ENCODE assay signal across 1 worm cellular context in genomic region chrIV:14506995-14507394, ce11.
TF ChIP-seq lines count a peak whose summit lies in the region.

No protein-coding gene starts in this region.

TF ChIP-seq in whole organism, L1 larva, 84 proteins besides CTCF, POLR2A, EP300 and RAD21 (continued from another document):
- TF ChIP-seq efl-1 (optimal IDR thresholded peaks at IDR 0.05; lab: Kevin White, UChicago), result no peak
- TF ChIP-seq efl-1 (GFP tag; optimal IDR thresholded peaks at IDR 0.05 in 1 of 2; lab: Kevin White, UChicago), result peak in 1 of 2 experiments; percentile 75
- TF ChIP-seq nhr-90 (tag; optimal IDR thresholded peaks at IDR 0.05; lab: Kevin White, UChicago; ENCODE audit: poor library complexity), result no peak
- no peak for TF ChIP-seq ets-5 (GFP tag; IDR thresholded peaks at IDR 0.05; lab: Robert Waterston, UW)
- no peak for TF ChIP-seq C34B4.2 (tag; optimal IDR thresholded peaks at IDR 0.05; lab: Kevin White, UChicago)
- TF ChIP-seq efl-3 (GFP tag; optimal IDR thresholded peaks at IDR 0.05; lab: Kevin White, UChicago), result no peak
- TF ChIP-seq ztf-4 (tag; optimal IDR thresholded peaks at IDR 0.05; lab: Kevin White, UChicago), result no peak
- peak; percentile 31 for TF ChIP-seq dsc-1 (tag; optimal IDR thresholded peaks at IDR 0.05; lab: Kevin White, UChicago)
- TF ChIP-seq unc-86 (tag; optimal IDR thresholded peaks at IDR 0.05; lab: Kevin White, UChicago), result no peak
- TF ChIP-seq nhr-85 (tag; lab: Kevin White, UChicago), result no peak
- TF ChIP-seq grh-1 (GFP tag; IDR thresholded peaks at IDR 0.05; lab: Robert Waterston, UW), result no peak
- no peak for TF ChIP-seq hlh-17 (GFP tag; optimal IDR thresholded peaks at IDR 0.05; lab: Kevin White, UChicago; ENCODE audit: borderline replicate concordance)
- no peak for TF ChIP-seq egl-13 (tag; optimal IDR thresholded peaks at IDR 0.05; lab: Kevin White, UChicago)
- TF ChIP-seq elt-2 (tag; optimal IDR thresholded peaks at IDR 0.05; lab: Kevin White, UChicago), result no peak
- TF ChIP-seq nhr-47 (tag; optimal IDR thresholded peaks at IDR 0.05; lab: Kevin White, UChicago), result no peak
- TF ChIP-seq lsy-2 (tag; optimal IDR thresholded peaks at IDR 0.05; lab: Kevin White, UChicago), result peak in 1 of 2 experiments; percentile 8
- peak; percentile 59 for TF ChIP-seq rnt-1 (tag; optimal IDR thresholded peaks at IDR 0.05; lab: Kevin White, UChicago)
- TF ChIP-seq hpl-2 (GFP tag; optimal IDR thresholded peaks at IDR 0.05; lab: Kevin White, UChicago), result no peak
- no peak for TF ChIP-seq lin-15B (tag; optimal IDR thresholded peaks at IDR 0.05; lab: Kevin White, UChicago)
